Worm (Caenorhabditis elegans) whole organism, L3 larva: ENCODE measurements around the gene unc-119.

ENCODE experiments used
- ama-1 ChIP-seq: fragments of 150-350 bp; optimal IDR thresholded peaks from 2 replicates; lab custom pipeline; 2018
- ceh-16 ChIP-seq: sonication (generic microtip); optimal IDR thresholded peaks from 2 replicates; lab custom pipeline; 2017; ENCODE audit warnings: missing biosample characterization, missing genetic modification characterization
- elt-3 ChIP-seq, 3 experiments: fragments of 150-350 bp in 1 of 3; sonication (generic microtip) in 2 of 3; optimal IDR thresholded peaks; 2 replicates in 2 of 3; 4 replicates in 1 of 3; lab custom pipeline; 2014 to 2017; ENCODE audit warnings: missing biosample characterization in 3 of 3, missing genetic modification characterization in 3 of 3
- fkh-10 ChIP-seq: sonication (generic microtip); optimal IDR thresholded peaks from 2 replicates; lab custom pipeline; 2017; ENCODE audit warnings: missing biosample characterization, missing genetic modification reagents, missing genetic modification characterization
- nfya-1 ChIP-seq: sonication (generic microtip); optimal IDR thresholded peaks from 2 replicates; lab custom pipeline; 2017; ENCODE audit warnings: missing genetic modification characterization, mild to moderate bottlenecking, missing compliant biosample characterization, antibody characterized with exemption, moderate library complexity; ENCODE audit not compliant: insufficient read depth
- nhr-11 ChIP-seq: fragments of 150-350 bp; optimal IDR thresholded peaks from 2 replicates; lab custom pipeline; 2014; ENCODE audit warnings: missing biosample characterization, missing genetic modification characterization
- sea-2 ChIP-seq: fragments of 150-350 bp; sonication (generic microtip); optimal IDR thresholded peaks from 4 replicates; lab custom pipeline; 2014; ENCODE audit warnings: missing biosample characterization, missing genetic modification reagents, missing genetic modification characterization
- skn-1 ChIP-seq: fragments of 150-350 bp; optimal IDR thresholded peaks from 2 replicates; lab custom pipeline; 2014; ENCODE audit warnings: missing biosample characterization, missing genetic modification characterization

- TF ChIP-seq ama-1 (no peak), ceh-16 (tag; lab: Kevin White, UChicago) (no peak), sea-2 (GFP tag; lab: Kevin White, UChicago) (no peak), fkh-10 (GFP tag; lab: Kevin White, UChicago) (no peak), elt-3 (tag; optimal IDR thresholded peaks at IDR 0.05; lab: Kevin White, UChicago) (no peak), skn-1 (no peak), nhr-11 (tag; lab: Kevin White, UChicago) (no peak), nfya-1 (no peak)
Measured at ce11 chrIII:10909166-10909565, 6.7 kb downstream of the unc-119 start.
